In genomic region chr2L:7635156-7635555, dm6 we compare ENCODE assay signal across 3 fruit fly cellular contexts.
TF ChIP-seq lines count a peak whose summit lies in the region.

No protein-coding gene starts in this region.

- TF ChIP-seq CTCF in whole organism, embryonic (GFP tag; optimal IDR thresholded peaks at IDR 0.05; lab: Kevin White, UChicago): no peak

TF ChIP-seq in whole organism, embryonic, 481 proteins besides CTCF, POLR2A, EP300 and RAD21 (continues in another document):
- no peak for TF ChIP-seq Ets65A (GFP tag; lab: Kevin White, UChicago)
- TF ChIP-seq corto (GFP tag; optimal IDR thresholded peaks at IDR 0.05; lab: Kevin White, UChicago): no peak
- peak; percentile 51 for TF ChIP-seq Med (GFP tag; lab: Kevin White, UChicago)
- TF ChIP-seq HLH4C (GFP tag; IDR thresholded peaks at IDR 0.05; lab: Robert Waterston, UW; ENCODE audit: partially characterized antibody): no peak
- TF ChIP-seq ab (GFP tag; optimal IDR thresholded peaks at IDR 0.05; lab: Kevin White, UChicago): no peak
- TF ChIP-seq al (GFP tag; IDR thresholded peaks at IDR 0.05; lab: Robert Waterston, UW): no peak
- TF ChIP-seq bigmax (GFP tag; optimal IDR thresholded peaks at IDR 0.05; lab: Kevin White, UChicago): no peak
- no peak for TF ChIP-seq Hr78 (GFP tag; optimal IDR thresholded peaks at IDR 0.05; lab: Kevin White, UChicago)
- TF ChIP-seq dpn (GFP tag; optimal IDR thresholded peaks at IDR 0.05; lab: Kevin White, UChicago): peak; percentile 5 to 21
- TF ChIP-seq CG11093 (GFP tag; IDR thresholded peaks at IDR 0.05; lab: Robert Waterston, UW): peak; percentile 66; the same call in 2 of the 3 replicates
- no peak for TF ChIP-seq kay (GFP tag; optimal IDR thresholded peaks at IDR 0.05; lab: Kevin White, UChicago)
- TF ChIP-seq Hmr (GFP tag; optimal IDR thresholded peaks at IDR 0.05; lab: Kevin White, UChicago): no peak
- no peak for TF ChIP-seq Myb (GFP tag; optimal IDR thresholded peaks at IDR 0.05; lab: Kevin White, UChicago)
- TF ChIP-seq amos (GFP tag; IDR thresholded peaks at IDR 0.05; lab: Robert Waterston, UW; ENCODE audit: partially characterized antibody): no peak
- TF ChIP-seq CHES-1-like (GFP tag; optimal IDR thresholded peaks at IDR 0.05; lab: Kevin White, UChicago): no peak
- TF ChIP-seq CG11247 (GFP tag; IDR thresholded peaks at IDR 0.05; lab: Robert Waterston, UW): no peak
- no peak for TF ChIP-seq knrl (GFP tag; IDR thresholded peaks at IDR 0.05; lab: Robert Waterston, UW; ENCODE audit: partially characterized antibody)
- no peak for TF ChIP-seq Lpt (GFP tag; optimal IDR thresholded peaks at IDR 0.05; lab: Kevin White, UChicago)
- TF ChIP-seq Drgx (GFP tag; IDR thresholded peaks at IDR 0.05; lab: Robert Waterston, UW): peak; percentile 60
- TF ChIP-seq CG7928 (GFP tag; optimal IDR thresholded peaks at IDR 0.05; lab: Kevin White, UChicago): no peak
- no peak for TF ChIP-seq p53 (GFP tag; optimal IDR thresholded peaks at IDR 0.05; lab: Kevin White, UChicago)
- TF ChIP-seq disco-r (GFP tag; optimal IDR thresholded peaks at IDR 0.05; lab: Kevin White, UChicago): no peak
- TF ChIP-seq NK7.1 (GFP tag; optimal IDR thresholded peaks at IDR 0.05; lab: Kevin White, UChicago): no peak
- no peak for TF ChIP-seq slou (GFP tag; optimal IDR thresholded peaks at IDR 0.05; lab: Kevin White, UChicago)
- TF ChIP-seq CG2120 (GFP tag; optimal IDR thresholded peaks at IDR 0.05; lab: Kevin White, UChicago): no peak
- no peak for TF ChIP-seq emc (GFP tag; optimal IDR thresholded peaks at IDR 0.05; lab: Kevin White, UChicago)
- no peak for TF ChIP-seq CG18476 (GFP tag; optimal IDR thresholded peaks at IDR 0.05; lab: Kevin White, UChicago)
- TF ChIP-seq tna (GFP tag; IDR thresholded peaks at IDR 0.05; lab: Robert Waterston, UW; ENCODE audit: partially characterized antibody): no peak
- no peak for TF ChIP-seq CG9876 (GFP tag; optimal IDR thresholded peaks at IDR 0.05; lab: Kevin White, UChicago)
- TF ChIP-seq Elba2 (GFP tag; optimal IDR thresholded peaks at IDR 0.05; lab: Kevin White, UChicago): peak; percentile 20
- TF ChIP-seq yki (optimal IDR thresholded peaks at IDR 0.05; lab: Kevin White, UChicago): no peak
- TF ChIP-seq Optix (GFP tag; IDR thresholded peaks at IDR 0.05; lab: Robert Waterston, UW): no peak

TF ChIP-seq in whole organism, prepupa, 60 proteins besides CTCF, POLR2A, EP300 and RAD21:
- TF ChIP-seq achi (GFP tag; optimal IDR thresholded peaks at IDR 0.05; lab: Kevin White, UChicago): peak; percentile 13
- TF ChIP-seq CG4318 (GFP tag; optimal IDR thresholded peaks at IDR 0.05; lab: Kevin White, UChicago): peak; percentile 6
- TF ChIP-seq topi (GFP tag; optimal IDR thresholded peaks at IDR 0.05; lab: Kevin White, UChicago): no peak
- 0 out of 3 replicates have a peak, but pooled peaks have one; percentile 29 for TF ChIP-seq eg (GFP tag; IDR thresholded peaks at IDR 0.05; lab: Robert Waterston, UW)
- TF ChIP-seq CG8632 (GFP tag; optimal IDR thresholded peaks at IDR 0.05; lab: Kevin White, UChicago): no peak
- TF ChIP-seq fkh (GFP tag; optimal IDR thresholded peaks at IDR 0.05; lab: Kevin White, UChicago): peak; percentile 32
- TF ChIP-seq CG32006 (GFP tag; optimal IDR thresholded peaks at IDR 0.05; lab: Kevin White, UChicago): peak; percentile 39
- no peak for TF ChIP-seq CG3032 (tag; optimal IDR thresholded peaks at IDR 0.05; lab: Kevin White, UChicago)
- 0 out of 3 replicates have a peak, but pooled peaks have one; percentile 14 for TF ChIP-seq CG6163 (GFP tag; IDR thresholded peaks at IDR 0.05; lab: Robert Waterston, UW)
- TF ChIP-seq Hr4 (GFP tag; optimal IDR thresholded peaks at IDR 0.05; lab: Kevin White, UChicago): peak; percentile 28
- peak; percentile 52 for TF ChIP-seq Eip78C (GFP tag; lab: Kevin White, UChicago)
- TF ChIP-seq CG3919 (GFP tag; optimal IDR thresholded peaks at IDR 0.05; lab: Kevin White, UChicago): peak; percentile 28
- TF ChIP-seq CG8119 (GFP tag; IDR thresholded peaks at IDR 0.05; lab: Robert Waterston, UW): 0 out of 3 replicates have a peak, but pooled peaks have one; percentile 32
- TF ChIP-seq pdm3 (GFP tag; optimal IDR thresholded peaks at IDR 0.05; lab: Kevin White, UChicago): peak; percentile 18

TF ChIP-seq in whole organism, pupa, 21 proteins besides CTCF, POLR2A, EP300 and RAD21:
- TF ChIP-seq CG13204 (GFP tag; optimal IDR thresholded peaks at IDR 0.05; lab: Kevin White, UChicago) (no peak), CG10348 (GFP tag; IDR thresholded peaks at IDR 0.05; lab: Robert Waterston, UW) (no peak), CG15710 (tag; optimal IDR thresholded peaks at IDR 0.05; lab: Kevin White, UChicago) (no peak), Ets98B (GFP tag; IDR thresholded peaks at IDR 0.05; lab: Robert Waterston, UW) (peak; percentile 37), fd96Ca (GFP tag; IDR thresholded peaks at IDR 0.05; lab: Robert Waterston, UW) (0 out of 3 replicates have a peak, but pooled peaks have one; percentile 20), CG9948 (tag; optimal IDR thresholded peaks at IDR 0.05; lab: Kevin White, UChicago) (no peak), CG34367 (tag; optimal IDR thresholded peaks at IDR 0.05; lab: Kevin White, UChicago) (no peak), Pif1A (GFP tag; optimal IDR thresholded peaks at IDR 0.05; lab: Kevin White, UChicago) (peak; percentile 13), EcR (GFP tag; optimal IDR thresholded peaks at IDR 0.05; lab: Kevin White, UChicago) (no peak), Snoo (tag; optimal IDR thresholded peaks at IDR 0.05; lab: Kevin White, UChicago) (no peak), CG32121 (GFP tag; IDR thresholded peaks at IDR 0.05; lab: Robert Waterston, UW) (no peak), CG12605 (GFP tag; IDR thresholded peaks at IDR 0.05; lab: Robert Waterston, UW) (no peak), CG17806 (tag; optimal IDR thresholded peaks at IDR 0.05; lab: Kevin White, UChicago) (peak; percentile 17), rn (GFP tag; IDR thresholded peaks at IDR 0.05; lab: Robert Waterston, UW) (0 out of 2 replicates have a peak, but pooled peaks have one; percentile 3), gl (tag; optimal IDR thresholded peaks at IDR 0.05; lab: Kevin White, UChicago) (no peak), CG4496 (GFP tag; IDR thresholded peaks at IDR 0.05; lab: Robert Waterston, UW) (0 out of 3 replicates have a peak, but pooled peaks have one; percentile 46), CG8159 (tag; optimal IDR thresholded peaks at IDR 0.05; lab: Kevin White, UChicago) (peak; percentile 10), D1 (tag; optimal IDR thresholded peaks at IDR 0.05; lab: Kevin White, UChicago) (no peak), Pif1B (GFP tag; optimal IDR thresholded peaks at IDR 0.05; lab: Kevin White, UChicago) (no peak), CG14655 (GFP tag; optimal IDR thresholded peaks at IDR 0.05; lab: Kevin White, UChicago) (peak; percentile 50), CG8301 (tag; optimal IDR thresholded peaks at IDR 0.05; lab: Kevin White, UChicago) (peak; percentile 43)

Comparison
In these comparisons a context has a peak if more than half of its experiments do, and no peak if none do; other contexts are left out.
1. Of the 7 proteins assayed by ChIP-seq in both whole organism, embryonic and whole organism, prepupa: peak only in whole organism, embryonic: Blimp-1, Gug and Sox102F; only in whole organism, prepupa: none; in both: none; in neither: 4.